Worm (Caenorhabditis elegans): Measurements from ENCODE around the gene grd-3.

- TF ChIP-seq nhr-237 (tag; optimal IDR thresholded peaks at IDR 0.05) (no peak), ztf-11 (tag; optimal IDR thresholded peaks at IDR 0.05) (no peak), lin-13 (GFP tag; optimal IDR thresholded peaks at IDR 0.05) (no peak), nhr-10 (tag; optimal IDR thresholded peaks at IDR 0.05) (no peak), ceh-82 (tag; optimal IDR thresholded peaks at IDR 0.05) (no peak), lin-39 (tag; optimal IDR thresholded peaks at IDR 0.05) (no peak), ama-1 (optimal IDR thresholded peaks at IDR 0.05) (no peak), snpc-4 (tag; optimal IDR thresholded peaks at IDR 0.05) (no peak), lsy-2 (tag; optimal IDR thresholded peaks at IDR 0.05) (no peak), ztf-4 (tag; optimal IDR thresholded peaks at IDR 0.05) (no peak), blmp-1 (tag; optimal IDR thresholded peaks at IDR 0.05; ENCODE audit: insufficient read depth) (no peak)
Observed at ce11 chrIV:3422516-3422915, 16.9 kb upstream of the grd-3 start, which contains the start of gene C04C3.6.
